Fruit fly (Drosophila melanogaster) whole organism, embryonic: ENCODE data around the gene TwdlF.

Experiments used
- Blimp-1 ChIP-seq: fragments of 200-800 bp; sonication (Bioruptor generic); optimal IDR thresholded peaks from 3 replicates; lab custom pipeline; 2018; ENCODE audit warnings: missing biosample characterization, missing genetic modification characterization, mild to moderate bottlenecking, moderate library complexity, missing genetic modification reagents
- CG10209 ChIP-seq: fragments of 200-800 bp; sonication (Bioruptor generic); optimal IDR thresholded peaks from 3 replicates; lab custom pipeline; 2017; ENCODE audit warnings: missing biosample characterization, mild to moderate bottlenecking, missing genetic modification characterization, missing genetic modification reagents
- CG10543 ChIP-seq: fragments of 200-800 bp; sonication (Bioruptor generic); optimal IDR thresholded peaks from 3 replicates; lab custom pipeline; 2017; ENCODE audit warnings: missing biosample characterization, mild to moderate bottlenecking, missing genetic modification characterization, moderate library complexity
- CG12219 ChIP-seq: fragments of 200-800 bp; sonication (Bioruptor generic); optimal IDR thresholded peaks from 3 replicates; lab custom pipeline; 2018; ENCODE audit warnings: missing biosample characterization, mild to moderate bottlenecking, missing genetic modification characterization
- CG12769 ChIP-seq: fragments of 200-800 bp; sonication (Bioruptor generic); optimal IDR thresholded peaks from 2 replicates; lab custom pipeline; 2019; ENCODE audit warnings: missing biosample characterization, mild to moderate bottlenecking, missing genetic modification characterization, moderate library complexity
- CG13894 ChIP-seq: fragments of 200-800 bp; sonication (Bioruptor generic); optimal IDR thresholded peaks from 3 replicates; lab custom pipeline; 2018; ENCODE audit warnings: missing biosample characterization, mild to moderate bottlenecking, missing genetic modification characterization, moderate library complexity
- CG14441 ChIP-seq: fragments of 200-800 bp; sonication (Bioruptor generic); IDR thresholded peaks from 2 replicates; pipeline ENCODE4 v1.3.6; 2022; ENCODE audit warnings: missing biosample characterization, missing genetic modification characterization
- CG16779 ChIP-seq: fragments of 200-800 bp; sonication (Bioruptor generic); IDR thresholded peaks from 2 replicates; pipeline ENCODE4 v1.3.6; 2022; ENCODE audit warnings: missing biosample characterization, missing genetic modification characterization
- CG16813 ChIP-seq: fragments of 200-800 bp; sonication (Bioruptor generic); IDR thresholded peaks from 3 replicates; pipeline ENCODE4 v1.3.6; 2022; ENCODE audit warnings: missing biosample characterization, missing genetic modification characterization; ENCODE audit not compliant: partially characterized antibody
- CG2678 ChIP-seq: fragments of 200-800 bp; sonication (Bioruptor generic); optimal IDR thresholded peaks from 3 replicates; lab custom pipeline; 2019; ENCODE audit warnings: missing biosample characterization, mild to moderate bottlenecking, missing genetic modification characterization, moderate library complexity
- CG31365 ChIP-seq: fragments of 200-800 bp; sonication (Bioruptor generic); optimal IDR thresholded peaks from 2 replicates; lab custom pipeline; 2018; ENCODE audit warnings: missing biosample characterization, mild to moderate bottlenecking, missing genetic modification characterization
- CG33213 ChIP-seq: fragments of 200-800 bp; sonication (Bioruptor generic); optimal IDR thresholded peaks from 3 replicates; lab custom pipeline; 2016; ENCODE audit warnings: missing biosample characterization, missing genetic modification characterization
- CG34224 ChIP-seq: fragments of 200-800 bp; sonication (Bioruptor generic); IDR thresholded peaks from 3 replicates; pipeline ENCODE4 v1.3.6; 2022; ENCODE audit warnings: missing biosample characterization, missing genetic modification characterization; ENCODE audit not compliant: partially characterized antibody
- CG34376 ChIP-seq: fragments of 200-800 bp; sonication (Bioruptor generic); optimal IDR thresholded peaks from 2 replicates; lab custom pipeline; 2018; ENCODE audit warnings: missing biosample characterization, mild to moderate bottlenecking, missing genetic modification characterization
- CG42726 ChIP-seq: fragments of 200-800 bp; sonication (Bioruptor generic); IDR thresholded peaks from 2 replicates; pipeline ENCODE4 v1.3.6; 2022; ENCODE audit warnings: missing biosample characterization, missing genetic modification characterization; ENCODE audit not compliant: partially characterized antibody
- CG6765 ChIP-seq: fragments of 200-800 bp; sonication (Bioruptor generic); optimal IDR thresholded peaks from 3 replicates; lab custom pipeline; 2017; ENCODE audit warnings: missing biosample characterization, mild to moderate bottlenecking, missing genetic modification characterization
- CG7372 ChIP-seq: fragments of 200-800 bp; sonication (Bioruptor generic); IDR thresholded peaks from 2 replicates; pipeline ENCODE4 v1.3.6; 2022; ENCODE audit warnings: missing biosample characterization, missing genetic modification characterization
- CG9437 ChIP-seq: fragments of 200-800 bp; sonication (Bioruptor generic); optimal IDR thresholded peaks from 2 replicates; lab custom pipeline; 2018; ENCODE audit warnings: missing biosample characterization, mild to moderate bottlenecking, missing genetic modification characterization
- CG9727 ChIP-seq: fragments of 200-800 bp; sonication (Bioruptor generic); optimal IDR thresholded peaks from 3 replicates; lab custom pipeline; 2017; ENCODE audit warnings: missing biosample characterization, mild to moderate bottlenecking, missing genetic modification characterization
- CrebB ChIP-seq: fragments of 200-800 bp; sonication (Bioruptor generic); optimal IDR thresholded peaks from 3 replicates; lab custom pipeline; 2018; ENCODE audit warnings: missing biosample characterization, mild to moderate bottlenecking, missing genetic modification characterization
- Dad ChIP-seq: fragments of 200-800 bp; sonication (Bioruptor generic); optimal IDR thresholded peaks from 3 replicates; lab custom pipeline; 2016; ENCODE audit warnings: missing biosample characterization, missing genetic modification characterization
- Dp ChIP-seq: fragments of 200-800 bp; sonication (Bioruptor generic); optimal IDR thresholded peaks from 2 replicates; lab custom pipeline; 2018; ENCODE audit warnings: missing biosample characterization, mild to moderate bottlenecking, missing genetic modification characterization, moderate library complexity
- E2f2 ChIP-seq: fragments of 200-800 bp; sonication (Bioruptor generic); IDR thresholded peaks from 2 replicates; pipeline ENCODE4 v1.3.6; 2022; ENCODE audit warnings: missing biosample characterization, missing genetic modification characterization
- HmgZ ChIP-seq: fragments of 200-800 bp; sonication (Bioruptor generic); optimal IDR thresholded peaks from 2 replicates; lab custom pipeline; 2018; ENCODE audit warnings: missing biosample characterization, mild to moderate bottlenecking, missing genetic modification characterization
- Kr ChIP-seq: fragments of 200-800 bp; sonication (Bioruptor generic); optimal IDR thresholded peaks from 2 replicates; lab custom pipeline; 2017; ENCODE audit warnings: missing biosample characterization, mild to moderate bottlenecking, missing genetic modification characterization
- MBD-R2 ChIP-seq: fragments of 200-800 bp; sonication (Bioruptor generic); IDR thresholded peaks from 2 replicates; pipeline ENCODE4 v1.3.6; 2022; ENCODE audit warnings: missing biosample characterization, missing genetic modification characterization
- NC2β ChIP-seq: fragments of 200-800 bp; sonication (Bioruptor generic); optimal IDR thresholded peaks from 2 replicates; lab custom pipeline; 2016; ENCODE audit warnings: missing biosample characterization, missing genetic modification characterization
- Scr ChIP-seq: fragments of 200-800 bp; sonication (Bioruptor generic); IDR thresholded peaks from 2 replicates; pipeline ENCODE4 v1.3.6; 2022; ENCODE audit warnings: missing biosample characterization, missing genetic modification characterization; ENCODE audit not compliant: partially characterized antibody
- Side ChIP-seq: fragments of 200-800 bp; sonication (Bioruptor generic); optimal IDR thresholded peaks from 2 replicates; lab custom pipeline; 2016; ENCODE audit warnings: missing biosample characterization, missing genetic modification characterization
- Stat92E ChIP-seq, 3 experiments: fragments of >200 bp in 2 of 3; fragments of 200-800 bp in 1 of 3; sonication (Bioruptor generic) in 1 of 3; optimal IDR thresholded peaks; 2 replicates each; lab custom pipeline; 2017 to 2019; ENCODE audit warnings: missing biosample characterization in 3 of 3, missing genetic modification characterization in 3 of 3, mild to moderate bottlenecking in 1 of 3, moderate library complexity in 1 of 3
- Xrp1 ChIP-seq: fragments of 200-800 bp; sonication (Bioruptor generic); IDR thresholded peaks from 2 replicates; pipeline ENCODE4 v1.3.6; 2022; ENCODE audit warnings: missing biosample characterization, missing genetic modification characterization
- amos ChIP-seq: fragments of 200-800 bp; sonication (Bioruptor generic); IDR thresholded peaks from 2 replicates; pipeline ENCODE4 v1.3.6; 2022; ENCODE audit warnings: missing biosample characterization, missing genetic modification characterization; ENCODE audit not compliant: partially characterized antibody
- bowl ChIP-seq: fragments of 200-800 bp; sonication (Bioruptor generic); IDR thresholded peaks from 2 replicates; pipeline ENCODE4 v1.3.6; 2022; ENCODE audit warnings: missing biosample characterization, missing genetic modification characterization
- croc ChIP-seq: fragments of 200-800 bp; sonication (Bioruptor generic); conservative IDR thresholded peaks from 3 replicates; pipeline ENCODE4 v1.3.6; 2022; ENCODE audit warnings: missing biosample characterization, missing genetic modification characterization
- dm ChIP-seq: fragments of 200-800 bp; sonication (Bioruptor generic); optimal IDR thresholded peaks from 3 replicates; lab custom pipeline; 2016; ENCODE audit warnings: missing biosample characterization, missing genetic modification characterization
- h ChIP-seq: fragments of >200 bp; optimal IDR thresholded peaks from 2 replicates; lab custom pipeline; 2017
- hbn ChIP-seq: fragments of 200-800 bp; sonication (Bioruptor generic); IDR thresholded peaks from 2 replicates; pipeline ENCODE4 v1.3.6; 2022; ENCODE audit warnings: missing biosample characterization, missing genetic modification characterization; ENCODE audit not compliant: partially characterized antibody
- inv ChIP-seq: fragments of 200-800 bp; sonication (Bioruptor generic); IDR thresholded peaks from 2 replicates; pipeline ENCODE4 v1.3.6; 2022; ENCODE audit warnings: missing biosample characterization, missing genetic modification characterization; ENCODE audit not compliant: partially characterized antibody
- knrl ChIP-seq: fragments of 200-800 bp; sonication (Bioruptor generic); IDR thresholded peaks from 3 replicates; pipeline ENCODE4 v1.3.6; 2022; ENCODE audit warnings: missing biosample characterization, missing genetic modification characterization; ENCODE audit not compliant: partially characterized antibody
- nmo ChIP-seq: fragments of 200-800 bp; sonication (Bioruptor generic); optimal IDR thresholded peaks from 2 replicates; lab custom pipeline; 2018; ENCODE audit warnings: missing biosample characterization, mild to moderate bottlenecking, missing genetic modification characterization, moderate library complexity
- nom ChIP-seq: fragments of 200-800 bp; sonication (Bioruptor generic); optimal IDR thresholded peaks from 2 replicates; lab custom pipeline; 2017; ENCODE audit warnings: missing biosample characterization, missing genetic modification characterization, mild to moderate bottlenecking, moderate library complexity, missing genetic modification reagents
- pho ChIP-seq: fragments of 200-800 bp; sonication (Bioruptor generic); optimal IDR thresholded peaks from 2 replicates; lab custom pipeline; 2016; ENCODE audit warnings: missing biosample characterization, missing genetic modification characterization
- trem ChIP-seq: fragments of 200-800 bp; optimal IDR thresholded peaks from 3 replicates; lab custom pipeline; 2019; ENCODE audit warnings: missing biosample characterization, mild to moderate bottlenecking, missing genetic modification characterization, moderate library complexity
- tup ChIP-seq: fragments of 200-800 bp; sonication (Bioruptor generic); optimal IDR thresholded peaks from 2 replicates; lab custom pipeline; 2016; ENCODE audit warnings: missing biosample characterization, mild to moderate bottlenecking, missing genetic modification characterization, moderate library complexity
- unc-4 ChIP-seq: fragments of 200-800 bp; sonication (Bioruptor generic); IDR thresholded peaks from 2 replicates; pipeline ENCODE4 v1.3.6; 2022; ENCODE audit warnings: missing biosample characterization, missing genetic modification characterization; ENCODE audit not compliant: partially characterized antibody
- unpg ChIP-seq: fragments of 200-800 bp; sonication (Bioruptor generic); optimal IDR thresholded peaks from 3 replicates; lab custom pipeline; 2018; ENCODE audit warnings: missing biosample characterization, mild to moderate bottlenecking, missing genetic modification characterization, moderate library complexity
- usp ChIP-seq: fragments of >200 bp; optimal IDR thresholded peaks from 2 replicates; lab custom pipeline; 2017; ENCODE audit warnings: missing biosample characterization, missing genetic modification characterization
- wdn ChIP-seq: fragments of 200-800 bp; sonication (Bioruptor generic); IDR thresholded peaks from 2 replicates; pipeline ENCODE4 v1.3.6; 2022; ENCODE audit warnings: missing biosample characterization, missing genetic modification characterization
- zen2 ChIP-seq: fragments of 200-800 bp; sonication (Bioruptor generic); IDR thresholded peaks from 3 replicates; pipeline ENCODE4 v1.3.6; 2022; ENCODE audit warnings: missing biosample characterization, missing genetic modification characterization; ENCODE audit not compliant: partially characterized antibody

The TwdlF gene

DNA sequence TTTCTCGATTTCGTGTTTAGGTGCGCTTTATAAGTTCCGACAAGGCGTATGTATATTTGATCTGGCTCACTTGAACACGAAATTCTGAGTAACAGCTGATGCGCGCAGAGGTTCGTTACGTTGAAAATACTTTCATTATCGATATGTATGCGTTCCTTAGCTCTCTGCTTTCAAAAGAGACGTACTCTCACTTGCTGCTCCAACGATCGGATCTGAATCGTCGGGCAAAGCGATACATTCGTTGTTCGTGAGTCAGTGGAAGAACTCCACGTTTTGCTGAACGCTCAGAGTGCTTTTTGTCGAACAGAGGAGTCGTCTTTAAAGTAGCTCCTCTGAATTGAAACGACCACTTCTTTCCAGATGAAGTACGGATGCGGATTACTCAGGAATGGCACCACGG is 49.8 kb upstream of the TwdlF start, which contains the start of gene beta-Man (continued):
- TF ChIP-seq inv (GFP tag; lab: Robert Waterston, UW) (peak; percentile 22; the same call in 1 of the 2 replicates), CG33213 (GFP tag; lab: Kevin White, UChicago) (peak; percentile 76), CG7372 (GFP tag; lab: Robert Waterston, UW) (no peak), Side (GFP tag; lab: Kevin White, UChicago) (peak; percentile 25), CG34376 (GFP tag; lab: Kevin White, UChicago) (peak; percentile 56), Dad (GFP tag; lab: Kevin White, UChicago) (no peak), CG16779 (no peak), zen2 (GFP tag; lab: Robert Waterston, UW) (peak; percentile 50; the same call in 1 of the 3 replicates), hbn (GFP tag; lab: Robert Waterston, UW) (no peak), CG10209 (GFP tag; lab: Kevin White, UChicago) (no peak), CG16813 (GFP tag; lab: Robert Waterston, UW) (peak; percentile 57; the same call in 2 of the 3 replicates), unpg (GFP tag; lab: Kevin White, UChicago) (no peak), croc (no peak), bowl (GFP tag; lab: Robert Waterston, UW) (no peak), CG12219 (GFP tag; lab: Kevin White, UChicago) (no peak), MBD-R2 (GFP tag; lab: Robert Waterston, UW) (peak; percentile 57; the same call in 1 of the 2 replicates), CrebB (tag; lab: Kevin White, UChicago) (peak; percentile 12), CG13894 (peak; percentile 33), NC2β (no peak), Scr (GFP tag; lab: Robert Waterston, UW) (peak; percentile 34), CG42726 (GFP tag; lab: Robert Waterston, UW) (peak; percentile 42; the same call in 1 of the 2 replicates), Kr (no peak), usp (no peak), HmgZ (tag; lab: Kevin White, UChicago) (peak; percentile 50), CG14441 (no peak), CG2678 (tag; lab: Kevin White, UChicago) (no peak), CG6765 (GFP tag; lab: Kevin White, UChicago) (peak; percentile 19), nmo (no peak), amos (GFP tag; lab: Robert Waterston, UW) (peak; percentile 68), CG12769 (tag; lab: Kevin White, UChicago) (peak; percentile 35), CG31365 (no peak), nom (peak; percentile 48), CG9727 (GFP tag; lab: Kevin White, UChicago) (no peak), Blimp-1 (GFP tag; lab: Kevin White, UChicago) (peak; percentile 75), CG9437 (GFP tag; lab: Kevin White, UChicago) (peak; percentile 98), dm (peak; percentile 32), trem (tag; lab: Kevin White, UChicago) (no peak), E2f2 (GFP tag; lab: Robert Waterston, UW) (peak; percentile 34; the same call in 1 of the 2 replicates), Stat92E (GFP tag; optimal IDR thresholded peaks at IDR 0.05; lab: Kevin White, UChicago) (no peak), Dp (GFP tag; lab: Kevin White, UChicago) (peak; percentile 27), knrl (peak; percentile 53), wdn (GFP tag; lab: Robert Waterston, UW) (no peak), pho (GFP tag; lab: Kevin White, UChicago) (no peak), unc-4 (GFP tag; lab: Robert Waterston, UW) (peak; percentile 35; the same call in 1 of the 2 replicates), CG10543 (GFP tag; lab: Kevin White, UChicago) (no peak), Xrp1 (GFP tag; lab: Robert Waterston, UW) (no peak), tup (GFP tag; lab: Kevin White, UChicago) (no peak), h (lab: Kevin White, UChicago) (no peak), CG34224 (GFP tag; lab: Robert Waterston, UW) (peak; percentile 27; the same call in 1 of the 3 replicates)
